Fruit fly (Drosophila melanogaster): ENCODE results near the gene Lsp1gamma.

dm6 chr3L:60491-60890 is 5.7 kb upstream of the Lsp1gamma start:
- no peak for TF ChIP-seq CTCF (optimal IDR thresholded peaks at IDR 0.05)
- TF ChIP-seq CG8478 (optimal IDR thresholded peaks at IDR 0.05) = no peak

All from S2 (cell line).